Fruit fly (Drosophila melanogaster): Measurements from ENCODE around the gene RpS19a.
A peak's percentile ranks its signal among the peaks of the same experiment; 100 is the strongest.

Gene RpS19a

dm6 chrX:16647737-16648434 is 10.2 kb downstream of the RpS19a start:
- no peak for TF ChIP-seq fd96Ca (GFP tag; IDR thresholded peaks at IDR 0.05)
- TF ChIP-seq gl (tag; optimal IDR thresholded peaks at IDR 0.05) = peak; percentile 7
- no peak for TF ChIP-seq Snoo (tag; optimal IDR thresholded peaks at IDR 0.05)
- no peak for TF ChIP-seq CG8301 (tag; optimal IDR thresholded peaks at IDR 0.05)
- TF ChIP-seq D1 (tag; optimal IDR thresholded peaks at IDR 0.05) = no peak
- TF ChIP-seq rn (GFP tag; IDR thresholded peaks at IDR 0.05) = no peak
- peak; percentile 17; the same call in 1 of the 2 replicates for TF ChIP-seq CG12605 (GFP tag; IDR thresholded peaks at IDR 0.05)
- TF ChIP-seq CG14655 (GFP tag; optimal IDR thresholded peaks at IDR 0.05) = no peak
- no peak for TF ChIP-seq CG4496 (GFP tag; IDR thresholded peaks at IDR 0.05)
- TF ChIP-seq EcR (GFP tag; optimal IDR thresholded peaks at IDR 0.05) = peak; percentile 72
- peak; percentile 26 for TF ChIP-seq Pif1B (GFP tag; optimal IDR thresholded peaks at IDR 0.05)
- TF ChIP-seq CG9948 (tag; optimal IDR thresholded peaks at IDR 0.05) = no peak
- no peak for TF ChIP-seq CG32121 (GFP tag; IDR thresholded peaks at IDR 0.05)
- peak; percentile 61 for TF ChIP-seq CG13204 (GFP tag; optimal IDR thresholded peaks at IDR 0.05)
- no peak for TF ChIP-seq Pif1A (GFP tag; optimal IDR thresholded peaks at IDR 0.05)
- TF ChIP-seq Ets98B (GFP tag; IDR thresholded peaks at IDR 0.05) = peak; percentile 9; the same call in 1 of the 2 replicates
- no peak for TF ChIP-seq CG34367 (tag; optimal IDR thresholded peaks at IDR 0.05)
- TF ChIP-seq CG15710 (tag; optimal IDR thresholded peaks at IDR 0.05) = no peak
- no peak for TF ChIP-seq CG17806 (tag; optimal IDR thresholded peaks at IDR 0.05)
- no peak for TF ChIP-seq CG10348 (GFP tag; IDR thresholded peaks at IDR 0.05)
- TF ChIP-seq CG8159 (tag; optimal IDR thresholded peaks at IDR 0.05) = no peak

dm6 chrX:16648435-16648781 is 10.7 kb downstream of the RpS19a start:
- TF ChIP-seq CG4496 (GFP tag; IDR thresholded peaks at IDR 0.05) = no peak
- TF ChIP-seq gl (tag; optimal IDR thresholded peaks at IDR 0.05) = no peak
- no peak for TF ChIP-seq D1 (tag; optimal IDR thresholded peaks at IDR 0.05)
- 0 out of 2 replicates have a peak, but pooled peaks have one; percentile 14 for TF ChIP-seq CG32121 (GFP tag; IDR thresholded peaks at IDR 0.05)

dm6 chrX:16650078-16651063 is 12.7 kb downstream of the RpS19a start:
- peak; percentile 60 for TF ChIP-seq Pif1B (GFP tag; optimal IDR thresholded peaks at IDR 0.05)
- peak; percentile 81 for TF ChIP-seq Ets98B (GFP tag; IDR thresholded peaks at IDR 0.05)
- TF ChIP-seq CG13204 (GFP tag; optimal IDR thresholded peaks at IDR 0.05) = no peak
- TF ChIP-seq CG34367 (tag; optimal IDR thresholded peaks at IDR 0.05) = no peak
- TF ChIP-seq EcR (GFP tag; optimal IDR thresholded peaks at IDR 0.05) = no peak
- peak; percentile 82 for TF ChIP-seq fd96Ca (GFP tag; IDR thresholded peaks at IDR 0.05)
- TF ChIP-seq CG9948 (tag; optimal IDR thresholded peaks at IDR 0.05) = no peak
- TF ChIP-seq CG17806 (tag; optimal IDR thresholded peaks at IDR 0.05) = no peak
- no peak for TF ChIP-seq CG14655 (GFP tag; optimal IDR thresholded peaks at IDR 0.05)
- 0 out of 2 replicates have a peak, but pooled peaks have one; percentile 7 for TF ChIP-seq CG32121 (GFP tag; IDR thresholded peaks at IDR 0.05)
- TF ChIP-seq CG12605 (GFP tag; IDR thresholded peaks at IDR 0.05) = no peak
- peak; percentile 61; the same call in 2 of the 3 replicates for TF ChIP-seq CG4496 (GFP tag; IDR thresholded peaks at IDR 0.05)
- no peak for TF ChIP-seq CG10348 (GFP tag; IDR thresholded peaks at IDR 0.05)
- no peak for TF ChIP-seq CG8159 (tag; optimal IDR thresholded peaks at IDR 0.05)
- TF ChIP-seq Pif1A (GFP tag; optimal IDR thresholded peaks at IDR 0.05) = peak; percentile 74
- no peak for TF ChIP-seq CG8301 (tag; optimal IDR thresholded peaks at IDR 0.05)
- TF ChIP-seq D1 (tag; optimal IDR thresholded peaks at IDR 0.05) = no peak
- TF ChIP-seq CG15710 (tag; optimal IDR thresholded peaks at IDR 0.05) = no peak
- TF ChIP-seq Snoo (tag; optimal IDR thresholded peaks at IDR 0.05) = peak; percentile 58
- TF ChIP-seq gl (tag; optimal IDR thresholded peaks at IDR 0.05) = no peak
- TF ChIP-seq rn (GFP tag; IDR thresholded peaks at IDR 0.05) = no peak

- TF ChIP-seq CG34367 (tag; optimal IDR thresholded peaks at IDR 0.05) = no peak
- TF ChIP-seq CG10348 (GFP tag; IDR thresholded peaks at IDR 0.05) = no peak
- no peak for TF ChIP-seq Pif1A (GFP tag; optimal IDR thresholded peaks at IDR 0.05)
- TF ChIP-seq CG8301 (tag; optimal IDR thresholded peaks at IDR 0.05) = no peak
- TF ChIP-seq Snoo (tag; optimal IDR thresholded peaks at IDR 0.05) = no peak
- TF ChIP-seq D1 (tag; optimal IDR thresholded peaks at IDR 0.05) = no peak
- no peak for TF ChIP-seq CG17806 (tag; optimal IDR thresholded peaks at IDR 0.05)
- TF ChIP-seq rn (GFP tag; IDR thresholded peaks at IDR 0.05) = no peak
- TF ChIP-seq CG12605 (GFP tag; IDR thresholded peaks at IDR 0.05) = no peak
- no peak for TF ChIP-seq CG32121 (GFP tag; IDR thresholded peaks at IDR 0.05)
- TF ChIP-seq Ets98B (GFP tag; IDR thresholded peaks at IDR 0.05) = no peak
- no peak for TF ChIP-seq gl (tag; optimal IDR thresholded peaks at IDR 0.05)
- no peak for TF ChIP-seq CG4496 (GFP tag; IDR thresholded peaks at IDR 0.05)
- no peak for TF ChIP-seq CG13204 (GFP tag; optimal IDR thresholded peaks at IDR 0.05)
- no peak for TF ChIP-seq CG14655 (GFP tag; optimal IDR thresholded peaks at IDR 0.05)
- no peak for TF ChIP-seq EcR (GFP tag; optimal IDR thresholded peaks at IDR 0.05)
- no peak for TF ChIP-seq CG9948 (tag; optimal IDR thresholded peaks at IDR 0.05)
Measured at dm6 chrX:16651098-16651497, 13.4 kb downstream of the RpS19a start, which contains the start of the genes CG32573 and CG42512. TSS of gene CG32573 (plus strand) at chrX:16651376. TSS of gene CG42512 (plus strand) at chrX:16651376.

- no peak for TF ChIP-seq Ets98B (GFP tag; IDR thresholded peaks at IDR 0.05)
- TF ChIP-seq CG17806 (tag; optimal IDR thresholded peaks at IDR 0.05) = no peak
- no peak for TF ChIP-seq CG34367 (tag; optimal IDR thresholded peaks at IDR 0.05)
- TF ChIP-seq CG4496 (GFP tag; IDR thresholded peaks at IDR 0.05) = no peak
- TF ChIP-seq Snoo (tag; optimal IDR thresholded peaks at IDR 0.05) = no peak
- TF ChIP-seq Pif1A (GFP tag; optimal IDR thresholded peaks at IDR 0.05) = no peak
- TF ChIP-seq CG12605 (GFP tag; IDR thresholded peaks at IDR 0.05) = no peak
- TF ChIP-seq CG10348 (GFP tag; IDR thresholded peaks at IDR 0.05) = no peak
- no peak for TF ChIP-seq CG15710 (tag; optimal IDR thresholded peaks at IDR 0.05)
- TF ChIP-seq Pif1B (GFP tag; optimal IDR thresholded peaks at IDR 0.05) = no peak
- TF ChIP-seq CG14655 (GFP tag; optimal IDR thresholded peaks at IDR 0.05) = no peak
- TF ChIP-seq fd96Ca (GFP tag; IDR thresholded peaks at IDR 0.05) = no peak
- no peak for TF ChIP-seq EcR (GFP tag; optimal IDR thresholded peaks at IDR 0.05)
Measured at dm6 chrX:16651625-16652024, 13.9 kb downstream of the RpS19a start.
